Fruit fly (Drosophila melanogaster): ENCODE results near the gene CG13692.

The CG13692 gene

DNA sequence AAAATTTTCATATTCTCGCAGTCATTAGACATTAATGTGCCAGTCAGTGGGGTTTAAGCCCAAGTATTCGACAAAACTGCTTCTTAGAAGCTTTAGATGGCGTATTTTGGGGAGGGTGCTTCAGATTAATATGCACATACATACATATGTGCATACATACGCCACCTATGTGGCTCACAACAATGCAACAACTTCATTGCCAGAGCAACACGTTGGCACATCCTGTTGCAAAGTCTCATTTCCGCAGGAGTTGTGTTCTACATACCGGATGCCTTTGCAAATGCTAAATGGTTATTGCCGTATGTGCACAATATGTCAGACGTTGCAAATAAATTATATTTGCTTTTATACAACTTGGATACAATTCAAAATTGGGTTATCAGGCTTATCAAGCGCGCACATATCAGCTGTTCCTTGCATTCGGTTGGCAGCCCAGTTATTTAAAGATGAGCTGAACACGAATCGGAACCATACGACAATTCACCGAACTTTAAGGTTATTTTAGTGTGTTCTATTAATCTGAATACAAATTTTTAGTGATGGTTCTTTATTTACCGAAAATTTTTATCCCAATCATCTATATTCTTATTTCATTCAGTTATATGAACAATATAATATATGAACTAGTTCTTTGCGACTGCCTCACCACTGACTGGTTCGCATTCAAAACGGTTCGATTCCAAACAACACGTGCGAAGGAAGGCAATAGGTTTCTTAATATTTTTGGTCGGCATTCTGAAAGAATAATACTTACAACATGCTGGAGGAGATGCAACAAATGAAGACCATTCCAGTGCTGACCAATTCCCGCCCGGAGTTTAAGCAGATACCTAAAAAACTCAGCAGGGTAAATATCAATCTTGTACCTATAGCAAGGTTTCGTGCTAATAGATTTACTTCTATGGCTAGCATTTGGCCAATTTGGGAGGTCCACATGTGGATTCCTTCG lies 17.7 kb upstream of the CG13692 start, which contains the start of gene Polr1B (continued):
- TF ChIP-seq lov (optimal IDR thresholded peaks at IDR 0.05), result no peak
- TF ChIP-seq lov (GFP tag; IDR thresholded peaks at IDR 0.05), result 0 out of 3 replicates have a peak, but pooled peaks have one; percentile 32
- TF ChIP-seq CG10959 (GFP tag; IDR thresholded peaks at IDR 0.05), result no peak
- TF ChIP-seq vnd (GFP tag; IDR thresholded peaks at IDR 0.05; ENCODE audit: partially characterized antibody), result no peak
- no peak for TF ChIP-seq luna (GFP tag; optimal IDR thresholded peaks at IDR 0.05)
- TF ChIP-seq mld (GFP tag; IDR thresholded peaks at IDR 0.05; ENCODE audit: partially characterized antibody), result no peak; the same call in 2 of the 3 replicates
- TF ChIP-seq CG9817 (tag; optimal IDR thresholded peaks at IDR 0.05), result no peak
- peak; percentile 48; the same call in 1 of the 2 replicates for TF ChIP-seq unc-4 (GFP tag; IDR thresholded peaks at IDR 0.05; ENCODE audit: partially characterized antibody)
- TF ChIP-seq sr (GFP tag; IDR thresholded peaks at IDR 0.05), result no peak
- peak; percentile 41 for TF ChIP-seq CG15601 (tag; optimal IDR thresholded peaks at IDR 0.05)
- no peak for TF ChIP-seq h (optimal IDR thresholded peaks at IDR 0.05)
- TF ChIP-seq CG10267 (tag; optimal IDR thresholded peaks at IDR 0.05), result peak; percentile 46
- TF ChIP-seq MTF-1 (GFP tag; optimal IDR thresholded peaks at IDR 0.05; ENCODE audit: borderline replicate concordance), result no peak
- TF ChIP-seq CG9727 (GFP tag; optimal IDR thresholded peaks at IDR 0.05), result no peak
- TF ChIP-seq en (GFP tag; optimal IDR thresholded peaks at IDR 0.05), result no peak
- TF ChIP-seq gsb (GFP tag; IDR thresholded peaks at IDR 0.05), result no peak

DNA sequence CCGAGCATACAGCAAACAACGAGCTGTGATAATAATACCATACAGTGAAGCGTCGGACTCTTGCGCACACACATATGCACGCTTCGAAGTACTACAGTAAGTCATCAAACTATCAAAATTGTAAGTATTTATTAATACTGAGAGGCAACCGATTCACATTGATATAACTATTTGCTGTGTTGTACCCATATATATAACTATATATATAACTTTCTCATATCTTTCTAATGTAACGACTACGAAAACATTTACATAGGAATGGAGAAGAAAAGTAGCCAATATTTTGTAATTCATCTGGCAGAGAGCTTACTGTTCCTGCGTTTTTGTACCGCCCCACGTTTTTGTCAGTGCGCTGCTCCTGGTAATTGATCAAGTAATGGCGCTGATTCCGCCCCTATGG lies 8.6 kb upstream of the CG13692 start:
- TF ChIP-seq eyg (GFP tag; optimal IDR thresholded peaks at IDR 0.05) (no peak), gcm (GFP tag; optimal IDR thresholded peaks at IDR 0.05) (no peak), CG18011 (GFP tag; optimal IDR thresholded peaks at IDR 0.05) (no peak), yki (optimal IDR thresholded peaks at IDR 0.05) (no peak), ind (GFP tag; optimal IDR thresholded peaks at IDR 0.05) (peak; percentile 44), CG15011 (GFP tag; optimal IDR thresholded peaks at IDR 0.05) (no peak), CG9215 (GFP tag; IDR thresholded peaks at IDR 0.05) (peak; percentile 56), CG12942 (GFP tag; optimal IDR thresholded peaks at IDR 0.05) (no peak), Hand (GFP tag; optimal IDR thresholded peaks at IDR 0.05) (peak; percentile 2), CG4707 (GFP tag; optimal IDR thresholded peaks at IDR 0.05) (no peak), CG17568 (GFP tag; optimal IDR thresholded peaks at IDR 0.05) (no peak), ssp (GFP tag; IDR thresholded peaks at IDR 0.05) (no peak), tup (GFP tag; optimal IDR thresholded peaks at IDR 0.05) (peak; percentile 11), dysf (GFP tag; IDR thresholded peaks at IDR 0.05) (0 out of 3 replicates have a peak, but pooled peaks have one; percentile 48), Poxn (GFP tag; IDR thresholded peaks at IDR 0.05) (no peak), CG1233 (GFP tag; optimal IDR thresholded peaks at IDR 0.05) (no peak), CG1024 (GFP tag; IDR thresholded peaks at IDR 0.05) (no peak), Lhr (GFP tag; optimal IDR thresholded peaks at IDR 0.05) (no peak), CG4328 (GFP tag; optimal IDR thresholded peaks at IDR 0.05) (no peak), CG16815 (GFP tag; optimal IDR thresholded peaks at IDR 0.05) (no peak), GATAe (GFP tag; conservative IDR thresholded peaks at IDR 0.05) (no peak), Aef1 (GFP tag; IDR thresholded peaks at IDR 0.05) (no peak), D (optimal IDR thresholded peaks at IDR 0.05) (no peak), D (GFP tag; optimal IDR thresholded peaks at IDR 0.05) (no peak), schlank (tag; optimal IDR thresholded peaks at IDR 0.05) (peak; percentile 21), H2.0 (GFP tag; IDR thresholded peaks at IDR 0.05) (no peak), Dip2 (GFP tag; IDR thresholded peaks at IDR 0.05) (no peak), YL-1 (GFP tag; optimal IDR thresholded peaks at IDR 0.05) (no peak), gfzf (GFP tag; optimal IDR thresholded peaks at IDR 0.05) (no peak), oc (tag; optimal IDR thresholded peaks at IDR 0.05) (no peak), ewg (GFP tag; optimal IDR thresholded peaks at IDR 0.05) (no peak), ems (GFP tag; optimal IDR thresholded peaks at IDR 0.05) (no peak), Med (GFP tag) (peak; percentile 56), CG7928 (GFP tag; optimal IDR thresholded peaks at IDR 0.05) (no peak)

Measured in whole organism, embryonic.